Worm (Caenorhabditis elegans) whole organism, late embryonic: ENCODE data around the gene srd-34.

ENCODE experiments used
- C08G9.2 ChIP-seq: sonication (generic microtip); optimal IDR thresholded peaks from 2 replicates; lab custom pipeline; 2016; ENCODE audit warnings: mild to moderate bottlenecking, missing genetic modification characterization, moderate library complexity, missing compliant biosample characterization
- F13H6.1 ChIP-seq: sonication (generic microtip); optimal IDR thresholded peaks from 2 replicates; lab custom pipeline; 2016; ENCODE audit warnings: missing genetic modification characterization, missing compliant biosample characterization
- K09A11.1 ChIP-seq: sonication (generic microtip); optimal IDR thresholded peaks from 2 replicates; lab custom pipeline; 2017; ENCODE audit warnings: antibody characterized with exemption, mild to moderate bottlenecking, missing genetic modification characterization, missing compliant biosample characterization; ENCODE audit not compliant: insufficient read depth
- T23F11.4 ChIP-seq: fragments of 200-800 bp; sonication (Bioruptor generic); optimal IDR thresholded peaks from 2 replicates; lab custom pipeline; 2018; ENCODE audit warnings: mild to moderate bottlenecking, missing genetic modification characterization, missing compliant biosample characterization
- Y22D7AL.16 ChIP-seq: sonication (generic microtip); optimal IDR thresholded peaks from 2 replicates; lab custom pipeline; 2016; ENCODE audit warnings: missing genetic modification characterization, missing compliant biosample characterization
- ahr-1 ChIP-seq: sonication (generic microtip); optimal IDR thresholded peaks from 2 replicates; lab custom pipeline; 2016; ENCODE audit warnings: missing genetic modification characterization, missing compliant biosample characterization
- ama-1 ChIP-seq: fragments of 150-350 bp; optimal IDR thresholded peaks from 2 replicates; lab custom pipeline; 2014
- ceh-18 ChIP-seq: sonication (generic microtip); optimal IDR thresholded peaks from 2 replicates; lab custom pipeline; 2016; ENCODE audit warnings: missing genetic modification characterization, missing compliant biosample characterization
- ceh-22 ChIP-seq: sonication (generic microtip); optimal IDR thresholded peaks from 2 replicates; lab custom pipeline; 2017; ENCODE audit warnings: missing biosample characterization, missing genetic modification characterization
- ceh-24 ChIP-seq: sonication (generic microtip); optimal IDR thresholded peaks from 2 replicates; lab custom pipeline; 2016; ENCODE audit warnings: mild to moderate bottlenecking, missing genetic modification characterization, missing compliant biosample characterization
- ceh-30 ChIP-seq: fragments of 150-350 bp; optimal IDR thresholded peaks from 2 replicates; lab custom pipeline; 2014; ENCODE audit warnings: missing biosample characterization, missing genetic modification characterization
- ceh-31 ChIP-seq: sonication (generic microtip); optimal IDR thresholded peaks from 2 replicates; lab custom pipeline; 2016; ENCODE audit warnings: missing genetic modification characterization, missing compliant biosample characterization
- ceh-34 ChIP-seq: sonication (generic microtip); optimal IDR thresholded peaks from 2 replicates; lab custom pipeline; 2016; ENCODE audit warnings: mild to moderate bottlenecking, missing genetic modification characterization, missing compliant biosample characterization
- ceh-45 ChIP-seq: fragments of 200-800 bp; sonication (Bioruptor generic); IDR thresholded peaks from 2 replicates; pipeline ENCODE4 v1.3.6; 2022; ENCODE audit warnings: missing genetic modification reagents, missing genetic modification characterization, missing compliant biosample characterization
- ceh-48 ChIP-seq: sonication (generic microtip); optimal IDR thresholded peaks from 2 replicates; lab custom pipeline; 2016; ENCODE audit warnings: missing genetic modification characterization, inconsistent platforms, missing compliant biosample characterization
- ceh-6 ChIP-seq: fragments of 200-800 bp; sonication (Bioruptor generic); optimal IDR thresholded peaks from 2 replicates; lab custom pipeline; 2018; ENCODE audit warnings: mild to moderate bottlenecking, missing genetic modification characterization, missing compliant biosample characterization
- ceh-9 ChIP-seq: sonication (generic microtip); optimal IDR thresholded peaks from 2 replicates; lab custom pipeline; 2016; ENCODE audit warnings: mild to moderate bottlenecking, missing genetic modification characterization, inconsistent platforms, missing compliant biosample characterization
- che-1 ChIP-seq: sonication (generic microtip); optimal IDR thresholded peaks from 2 replicates; lab custom pipeline; 2016; ENCODE audit warnings: mild to moderate bottlenecking, missing genetic modification characterization, missing compliant biosample characterization
- dmd-4 ChIP-seq: sonication (generic microtip); optimal IDR thresholded peaks from 2 replicates; lab custom pipeline; 2016; ENCODE audit warnings: borderline replicate concordance, missing genetic modification characterization, missing compliant biosample characterization
- dve-1 ChIP-seq: sonication (generic microtip); optimal IDR thresholded peaks from 2 replicates; lab custom pipeline; 2017; ENCODE audit warnings: antibody characterized with exemption, mild to moderate bottlenecking, missing genetic modification characterization, missing compliant biosample characterization
- elt-2 ChIP-seq: sonication (generic microtip); optimal IDR thresholded peaks from 2 replicates; lab custom pipeline; 2016; ENCODE audit warnings: missing genetic modification reagents, missing genetic modification characterization, missing compliant biosample characterization
- elt-4 ChIP-seq: sonication (generic microtip); optimal IDR thresholded peaks from 2 replicates; lab custom pipeline; 2016; ENCODE audit warnings: missing genetic modification characterization, missing compliant biosample characterization
- fax-1 ChIP-seq: sonication (generic microtip); optimal IDR thresholded peaks from 2 replicates; lab custom pipeline; 2016; ENCODE audit warnings: missing genotype, missing genetic modification characterization, missing compliant biosample characterization
- fkh-10 ChIP-seq: fragments of 150-350 bp; optimal IDR thresholded peaks from 2 replicates; lab custom pipeline; 2014; ENCODE audit warnings: missing biosample characterization, missing genetic modification reagents, missing genetic modification characterization
- fkh-6 ChIP-seq: sonication (generic microtip); optimal IDR thresholded peaks from 2 replicates; lab custom pipeline; 2016; ENCODE audit warnings: missing genetic modification characterization, missing compliant biosample characterization
- gmeb-2 ChIP-seq: sonication (generic microtip); optimal IDR thresholded peaks from 2 replicates; lab custom pipeline; 2016; ENCODE audit warnings: missing genetic modification characterization, inconsistent platforms, missing compliant biosample characterization
- hlh-13 ChIP-seq: fragments of 200-800 bp; sonication (Bioruptor generic); optimal IDR thresholded peaks from 2 replicates; lab custom pipeline; 2018; ENCODE audit warnings: mild to moderate bottlenecking, missing genetic modification characterization, missing compliant biosample characterization
- hlh-15 ChIP-seq: sonication (generic microtip); optimal IDR thresholded peaks from 2 replicates; lab custom pipeline; 2016; ENCODE audit warnings: missing genetic modification characterization, missing compliant biosample characterization
- hlh-30 ChIP-seq: sonication (generic microtip); optimal IDR thresholded peaks from 2 replicates; lab custom pipeline; 2017; ENCODE audit warnings: antibody characterized with exemption, missing genetic modification characterization, missing compliant biosample characterization; ENCODE audit not compliant: insufficient read depth
- hlh-8 ChIP-seq: sonication (generic microtip); optimal IDR thresholded peaks from 2 replicates; lab custom pipeline; 2016; ENCODE audit warnings: missing genotype, missing genetic modification characterization, missing compliant biosample characterization
- lim-6 ChIP-seq: sonication (generic microtip); optimal IDR thresholded peaks from 2 replicates; lab custom pipeline; 2016; ENCODE audit warnings: missing genetic modification characterization, missing compliant biosample characterization
- madf-2 ChIP-seq: sonication (generic microtip); optimal IDR thresholded peaks from 2 replicates; lab custom pipeline; 2017; ENCODE audit warnings: missing genetic modification characterization, missing compliant biosample characterization
- mec-3 ChIP-seq: sonication (generic microtip); optimal IDR thresholded peaks from 2 replicates; lab custom pipeline; 2016; ENCODE audit warnings: borderline replicate concordance, missing genetic modification characterization, missing compliant biosample characterization
- odd-2 ChIP-seq: sonication (generic microtip); optimal IDR thresholded peaks from 2 replicates; lab custom pipeline; 2017; ENCODE audit warnings: antibody characterized with exemption, mild to moderate bottlenecking, missing genetic modification characterization, missing compliant biosample characterization
- pag-3 ChIP-seq: sonication (generic microtip); optimal IDR thresholded peaks from 2 replicates; lab custom pipeline; 2016; ENCODE audit warnings: missing compliant biosample characterization, missing genetic modification characterization, borderline replicate concordance
- pat-9 ChIP-seq: fragments of 200-800 bp; sonication (Bioruptor generic); optimal IDR thresholded peaks from 2 replicates; lab custom pipeline; 2018; ENCODE audit warnings: mild to moderate bottlenecking, missing genetic modification characterization, moderate library complexity, missing compliant biosample characterization
- pax-1 ChIP-seq: fragments of 150-350 bp; optimal IDR thresholded peaks from 2 replicates; lab custom pipeline; 2014; ENCODE audit warnings: missing biosample characterization, missing genetic modification characterization
- pha-2 ChIP-seq: sonication (generic microtip); optimal IDR thresholded peaks from 2 replicates; lab custom pipeline; 2017; ENCODE audit warnings: mild to moderate bottlenecking, missing genetic modification characterization, missing compliant biosample characterization
- pros-1 ChIP-seq: fragments of 150-350 bp; optimal IDR thresholded peaks from 2 replicates; lab custom pipeline; 2014; ENCODE audit warnings: missing biosample characterization, missing genetic modification reagents, missing genetic modification characterization
- rnt-1 ChIP-seq: sonication (generic microtip); optimal IDR thresholded peaks from 2 replicates; lab custom pipeline; 2016; ENCODE audit warnings: missing genetic modification characterization, missing compliant biosample characterization
- sdc-2 ChIP-seq: sonication (generic microtip); optimal IDR thresholded peaks from 2 replicates; lab custom pipeline; 2016; ENCODE audit warnings: missing genotype, missing genetic modification characterization, missing compliant biosample characterization
- sox-2 ChIP-seq: fragments of 200-800 bp; sonication (Bioruptor generic); IDR thresholded peaks from 2 replicates; pipeline ENCODE4 v1.3.6; 2022; ENCODE audit warnings: missing genetic modification reagents, missing genetic modification characterization, missing compliant biosample characterization
- sox-4 ChIP-seq: sonication (generic microtip); optimal IDR thresholded peaks from 2 replicates; lab custom pipeline; 2017; ENCODE audit warnings: mild to moderate bottlenecking, missing genetic modification characterization, inconsistent platforms, missing compliant biosample characterization
- syd-9 ChIP-seq: sonication (generic microtip); optimal IDR thresholded peaks from 2 replicates; lab custom pipeline; 2016; ENCODE audit warnings: mild to moderate bottlenecking, missing genetic modification characterization, moderate library complexity, missing compliant biosample characterization
- unc-86 ChIP-seq: sonication (generic microtip); optimal IDR thresholded peaks from 2 replicates; lab custom pipeline; 2016; ENCODE audit warnings: missing genetic modification characterization, missing compliant biosample characterization
- zip-5 ChIP-seq: sonication (generic microtip); optimal IDR thresholded peaks from 2 replicates; lab custom pipeline; 2016; ENCODE audit warnings: missing genetic modification characterization, missing compliant biosample characterization

The srd-34 gene

ce11 chrV:10540024-10540423 is 8.9 kb downstream of the srd-34 start, which contains the start of gene degt-1:
Gene degt-1 (plus strand): TSS chrV:10540324.
- TF ChIP-seq F13H6.1 (tag; lab: Kevin White, UChicago) (no peak), T23F11.4 (GFP tag; lab: Kevin White, UChicago) (no peak), sdc-2 (tag; lab: Kevin White, UChicago) (no peak), ceh-6 (GFP tag; lab: Kevin White, UChicago) (no peak), ceh-18 (tag; lab: Kevin White, UChicago) (no peak), pax-1 (tag; lab: Kevin White, UChicago) (no peak), elt-2 (no peak), madf-2 (tag; lab: Kevin White, UChicago) (no peak), fkh-10 (no peak), pag-3 (tag; lab: Kevin White, UChicago) (no peak), ahr-1 (no peak), che-1 (tag; lab: Kevin White, UChicago) (no peak), K09A11.1 (tag; lab: Kevin White, UChicago) (no peak)

ce11 chrV:10539114-10539513 is 9.8 kb downstream of the srd-34 start, which contains the start of gene F25D1.8:
Gene F25D1.8 (plus strand): TSS chrV:10539414.
- TF ChIP-seq dmd-4 (tag; lab: Kevin White, UChicago) (no peak), mec-3 (tag; lab: Kevin White, UChicago) (no peak), fkh-10 (no peak), hlh-15 (tag; lab: Kevin White, UChicago) (no peak), ceh-30 (tag; lab: Kevin White, UChicago) (no peak), ceh-18 (tag; lab: Kevin White, UChicago) (no peak), ceh-22 (tag; lab: Kevin White, UChicago) (no peak), sox-2 (no peak), ceh-6 (GFP tag; lab: Kevin White, UChicago) (no peak), odd-2 (tag; lab: Kevin White, UChicago) (no peak), ama-1 (lab: Kevin White, UChicago) (no peak), fkh-6 (tag; lab: Kevin White, UChicago) (no peak), syd-9 (tag; lab: Kevin White, UChicago) (no peak), gmeb-2 (tag; lab: Kevin White, UChicago) (no peak), ceh-31 (tag; lab: Kevin White, UChicago) (no peak), ahr-1 (no peak), K09A11.1 (tag; lab: Kevin White, UChicago) (no peak), elt-2 (no peak)

ce11 chrV:10536808-10537207 is 12.1 kb downstream of the srd-34 start:
- TF ChIP-seq ceh-34 (tag; lab: Kevin White, UChicago) (peak; percentile 34), C08G9.2 (no peak), rnt-1 (tag; lab: Kevin White, UChicago) (peak; percentile 63), ceh-48 (tag; lab: Kevin White, UChicago) (peak; percentile 50), hlh-30 (tag; lab: Kevin White, UChicago) (peak; percentile 8), ceh-45 (GFP tag; lab: Robert Waterston, UW) (no peak), ama-1 (lab: Kevin White, UChicago) (no peak), pha-2 (tag; lab: Kevin White, UChicago) (no peak), pros-1 (tag; lab: Kevin White, UChicago) (peak; percentile 32), unc-86 (tag; lab: Kevin White, UChicago) (no peak), sox-4 (tag; lab: Kevin White, UChicago) (no peak), pag-3 (tag; lab: Kevin White, UChicago) (no peak), mec-3 (tag; lab: Kevin White, UChicago) (no peak), fkh-10 (no peak), pat-9 (tag; lab: Kevin White, UChicago) (no peak), Y22D7AL.16 (tag; lab: Kevin White, UChicago) (no peak), sdc-2 (tag; lab: Kevin White, UChicago) (peak; percentile 1), ceh-24 (tag; lab: Kevin White, UChicago) (no peak), fax-1 (tag; lab: Kevin White, UChicago) (no peak), elt-4 (tag; lab: Kevin White, UChicago) (no peak), sox-2 (no peak), ceh-6 (GFP tag; lab: Kevin White, UChicago) (no peak), F13H6.1 (tag; lab: Kevin White, UChicago) (no peak), hlh-15 (tag; lab: Kevin White, UChicago) (no peak), pax-1 (tag; lab: Kevin White, UChicago) (no peak), gmeb-2 (tag; lab: Kevin White, UChicago) (no peak), lim-6 (tag; lab: Kevin White, UChicago) (no peak), ceh-9 (no peak), elt-2 (peak; percentile 37), hlh-13 (GFP tag; lab: Kevin White, UChicago) (no peak), dve-1 (tag; lab: Kevin White, UChicago) (peak; percentile 35), hlh-8 (tag; lab: Kevin White, UChicago) (no peak), zip-5 (tag; lab: Kevin White, UChicago) (no peak)
